Worm (Caenorhabditis elegans) whole organism, young adult: Measurements from ENCODE around the gene Y48E1B.3.

ENCODE experiments used
- B0336.3 ChIP-seq: fragments of 200-800 bp; sonication (Bioruptor generic); IDR thresholded peaks from 2 replicates; pipeline ENCODE4 v1.3.6; 2022; ENCODE audit warnings: missing genetic modification characterization, missing compliant biosample characterization
- C06A6.2 ChIP-seq: fragments of 200-800 bp; sonication (Bioruptor generic); conservative IDR thresholded peaks from 2 replicates; pipeline ENCODE4 v1.3.6; 2022; ENCODE audit warnings: missing genetic modification characterization, missing compliant biosample characterization
- C17E4.6 ChIP-seq: fragments of 200-800 bp; sonication (Bioruptor generic); IDR thresholded peaks from 2 replicates; pipeline ENCODE4 v1.3.6; 2022; ENCODE audit warnings: missing genetic modification reagents, missing genetic modification characterization, missing compliant biosample characterization
- F37B4.10 ChIP-seq: fragments of 200-800 bp; sonication (Bioruptor generic); IDR thresholded peaks from 2 replicates; pipeline ENCODE4 v1.3.6; 2022; ENCODE audit warnings: missing genetic modification characterization, missing compliant biosample characterization
- F49E8.2 ChIP-seq: sonication (generic microtip); optimal IDR thresholded peaks from 3 replicates; lab custom pipeline; 2017; ENCODE audit warnings: missing genetic modification characterization, mild to moderate bottlenecking, missing compliant biosample characterization, antibody characterized with exemption, moderate library complexity; ENCODE audit not compliant: insufficient read depth
- K12H6.12 ChIP-seq: fragments of 200-800 bp; sonication (Bioruptor generic); optimal IDR thresholded peaks from 2 replicates; lab custom pipeline; 2018; ENCODE audit warnings: mild to moderate bottlenecking, missing genetic modification characterization, missing compliant biosample characterization
- T26A5.8 ChIP-seq: sonication (generic microtip); optimal IDR thresholded peaks from 2 replicates; lab custom pipeline; 2016; ENCODE audit warnings: missing genetic modification characterization, missing compliant biosample characterization
- Y67H2A.10 ChIP-seq: fragments of 200-800 bp; sonication (Bioruptor generic); conservative IDR thresholded peaks from 2 replicates; pipeline ENCODE4 v1.3.6; 2022; ENCODE audit warnings: missing genetic modification reagents, missing genetic modification characterization, missing compliant biosample characterization
- Y79H2A.3 ChIP-seq: fragments of 200-800 bp; sonication (Bioruptor generic); conservative IDR thresholded peaks from 2 replicates; pipeline ENCODE4 v1.3.6; 2022; ENCODE audit warnings: missing genetic modification reagents, missing genetic modification characterization, missing compliant biosample characterization
- Y95B8A.8 ChIP-seq: fragments of 200-800 bp; sonication (Bioruptor generic); IDR thresholded peaks from 2 replicates; pipeline ENCODE4 v1.3.6; 2022; ENCODE audit warnings: missing genetic modification reagents, missing genetic modification characterization, missing compliant biosample characterization
- ZK185.1 ChIP-seq: sonication (generic microtip); optimal IDR thresholded peaks from 2 replicates; lab custom pipeline; 2016; ENCODE audit warnings: mild to moderate bottlenecking, missing genetic modification characterization, missing compliant biosample characterization; ENCODE audit not compliant: poor library complexity, severe bottlenecking
- attf-3 ChIP-seq: fragments of 200-800 bp; sonication (Bioruptor generic); conservative IDR thresholded peaks from 2 replicates; pipeline ENCODE4 v1.3.6; 2022; ENCODE audit warnings: missing genetic modification reagents, missing genetic modification characterization, missing compliant biosample characterization
- bed-1 ChIP-seq: fragments of 200-800 bp; sonication (Bioruptor generic); IDR thresholded peaks from 2 replicates; pipeline ENCODE4 v1.3.6; 2022; ENCODE audit warnings: missing genetic modification reagents, missing genetic modification characterization, missing compliant biosample characterization
- cebp-1 ChIP-seq, 2 experiments: fragments of 200-800 bp in 1 of 2; sonication (Bioruptor generic) in 1 of 2; sonication (generic microtip) in 1 of 2; IDR thresholded peaks in 1 of 2; optimal IDR thresholded peaks in 1 of 2; 2 replicates each; pipeline versions ENCODE4 v1.3.6 to Lab custom; 2017 to 2022; ENCODE audit warnings: missing compliant biosample characterization in 2 of 2, missing genetic modification characterization in 2 of 2, mild to moderate bottlenecking in 1 of 2, missing genetic modification reagents in 1 of 2, moderate library complexity in 1 of 2
- ceh-100 ChIP-seq: fragments of 200-800 bp; sonication (Bioruptor generic); IDR thresholded peaks from 2 replicates; pipeline ENCODE4 v1.3.6; 2022; ENCODE audit warnings: missing genetic modification reagents, missing genetic modification characterization, missing compliant biosample characterization
- ceh-27 ChIP-seq: fragments of 200-800 bp; sonication (Bioruptor generic); optimal IDR thresholded peaks from 2 replicates; lab custom pipeline; 2018; ENCODE audit warnings: mild to moderate bottlenecking, missing genetic modification characterization, moderate library complexity, missing compliant biosample characterization
- ceh-40 ChIP-seq: fragments of 200-800 bp; sonication (Bioruptor generic); IDR thresholded peaks from 2 replicates; pipeline ENCODE4 v1.3.6; 2022; ENCODE audit warnings: missing genetic modification characterization, missing compliant biosample characterization
- dox-1 ChIP-seq: fragments of 200-800 bp; sonication (Bioruptor generic); IDR thresholded peaks from 2 replicates; pipeline ENCODE4 v1.3.6; 2022; ENCODE audit warnings: missing genetic modification reagents, missing genetic modification characterization, missing compliant biosample characterization
- dpl-1 ChIP-seq: fragments of 150-350 bp; optimal IDR thresholded peaks from 2 replicates; lab custom pipeline; 2014; ENCODE audit warnings: missing biosample characterization, missing genetic modification reagents, missing genetic modification characterization
- ekl-4 ChIP-seq: fragments of 200-800 bp; sonication (Bioruptor generic); IDR thresholded peaks from 2 replicates; pipeline ENCODE4 v1.3.6; 2022; ENCODE audit warnings: missing genetic modification reagents, missing genetic modification characterization, missing compliant biosample characterization
- hlh-12 ChIP-seq: sonication (generic microtip); optimal IDR thresholded peaks from 2 replicates; lab custom pipeline; 2016; ENCODE audit warnings: missing genetic modification characterization, missing compliant biosample characterization
- hmg-1.2 ChIP-seq: fragments of 200-800 bp; sonication (Bioruptor generic); IDR thresholded peaks from 2 replicates; pipeline ENCODE4 v1.3.6; 2022; ENCODE audit warnings: missing genetic modification reagents, missing genetic modification characterization, missing compliant biosample characterization
- hrde-1 ChIP-seq: sonication (generic microtip); optimal IDR thresholded peaks from 2 replicates; lab custom pipeline; 2016; ENCODE audit warnings: missing genetic modification characterization, mild to moderate bottlenecking, missing compliant biosample characterization, moderate library complexity, missing genotype, missing genetic modification reagents, borderline replicate concordance
- hsf-1 ChIP-seq: fragments of 200-800 bp; sonication (Bioruptor generic); IDR thresholded peaks from 2 replicates; pipeline ENCODE4 v1.3.6; 2022; ENCODE audit warnings: missing genetic modification reagents, missing genetic modification characterization, missing compliant biosample characterization
- lag-1 ChIP-seq: fragments of 200-800 bp; sonication (Bioruptor generic); IDR thresholded peaks from 2 replicates; pipeline ENCODE4 v1.3.6; 2022; ENCODE audit warnings: missing genetic modification reagents, missing genetic modification characterization, missing compliant biosample characterization
- lin-54 ChIP-seq: fragments of 200-800 bp; sonication (Bioruptor generic); optimal IDR thresholded peaks from 2 replicates; lab custom pipeline; 2018; ENCODE audit warnings: mild to moderate bottlenecking, missing genetic modification characterization, missing compliant biosample characterization
- lsl-1 ChIP-seq: fragments of 200-800 bp; sonication (Bioruptor generic); optimal IDR thresholded peaks from 2 replicates; lab custom pipeline; 2018; ENCODE audit warnings: mild to moderate bottlenecking, missing genetic modification characterization, moderate library complexity, missing compliant biosample characterization
- mes-4 ChIP-seq: sonication (generic microtip); optimal IDR thresholded peaks from 2 replicates; lab custom pipeline; 2016; ENCODE audit warnings: missing genotype, missing genetic modification characterization, missing compliant biosample characterization
- nhr-120 ChIP-seq: fragments of 200-800 bp; sonication (Bioruptor generic); IDR thresholded peaks from 2 replicates; pipeline ENCODE4 v1.3.6; 2022; ENCODE audit warnings: missing genetic modification characterization, missing compliant biosample characterization
- pbrm-1 ChIP-seq: fragments of 200-800 bp; sonication (Bioruptor generic); IDR thresholded peaks from 2 replicates; pipeline ENCODE4 v1.3.6; 2022; ENCODE audit warnings: missing genetic modification reagents, missing genetic modification characterization, missing compliant biosample characterization
- rcor-1 ChIP-seq: fragments of 200-800 bp; sonication (Bioruptor generic); IDR thresholded peaks from 2 replicates; pipeline ENCODE4 v1.3.6; 2022; ENCODE audit warnings: missing genetic modification reagents, missing genetic modification characterization, missing compliant biosample characterization
- rec-8 ChIP-seq, 2 experiments: sonication (generic microtip); optimal IDR thresholded peaks; 2 replicates each; lab custom pipeline; 2016; ENCODE audit warnings: mild to moderate bottlenecking in 2 of 2, missing genetic modification characterization in 2 of 2, missing genetic modification reagents in 2 of 2, missing genotype in 2 of 2, missing biosample characterization in 1 of 2, missing compliant biosample characterization in 1 of 2, moderate library complexity in 1 of 2
- snpc-1.3 ChIP-seq: sonication (generic microtip); optimal IDR thresholded peaks from 2 replicates; lab custom pipeline; 2017; ENCODE audit warnings: missing genetic modification characterization, mild to moderate bottlenecking, missing compliant biosample characterization, antibody characterized with exemption, moderate library complexity, missing genotype, missing genetic modification reagents; ENCODE audit not compliant: insufficient read depth
- somi-1 ChIP-seq: fragments of 200-800 bp; sonication (Bioruptor generic); optimal IDR thresholded peaks from 2 replicates; lab custom pipeline; 2018; ENCODE audit warnings: mild to moderate bottlenecking, missing genetic modification characterization, missing compliant biosample characterization
- tbp1 ChIP-seq: fragments of 200-800 bp; sonication (Bioruptor generic); optimal IDR thresholded peaks from 2 replicates; lab custom pipeline; 2018; ENCODE audit warnings: mild to moderate bottlenecking, missing genetic modification characterization, missing compliant biosample characterization
- tbx-9 ChIP-seq: sonication (generic microtip); optimal IDR thresholded peaks from 2 replicates; lab custom pipeline; 2016; ENCODE audit warnings: borderline replicate concordance, missing genetic modification characterization, inconsistent platforms, missing compliant biosample characterization
- tlf-1 ChIP-seq: fragments of 200-800 bp; sonication (Bioruptor generic); optimal IDR thresholded peaks from 2 replicates; lab custom pipeline; 2018; ENCODE audit warnings: mild to moderate bottlenecking, missing genetic modification characterization, missing compliant biosample characterization
- unc-62 ChIP-seq: fragments of 150-350 bp; optimal IDR thresholded peaks from 2 replicates; lab custom pipeline; 2014; ENCODE audit warnings: missing biosample characterization, missing genetic modification reagents, missing genetic modification characterization
- ztf-18 ChIP-seq: sonication (generic microtip); optimal IDR thresholded peaks from 2 replicates; lab custom pipeline; 2016; ENCODE audit warnings: missing genotype, mild to moderate bottlenecking, missing genetic modification characterization, missing compliant biosample characterization
- ztf-26 ChIP-seq: sonication (generic microtip); optimal IDR thresholded peaks from 2 replicates; lab custom pipeline; 2017; ENCODE audit warnings: missing genetic modification characterization, missing compliant biosample characterization
- ztf-3 ChIP-seq: fragments of 200-800 bp; sonication (Bioruptor generic); optimal IDR thresholded peaks from 2 replicates; lab custom pipeline; 2018; ENCODE audit warnings: mild to moderate bottlenecking, missing genetic modification characterization, missing compliant biosample characterization

The Y48E1B.3 gene

DNA sequence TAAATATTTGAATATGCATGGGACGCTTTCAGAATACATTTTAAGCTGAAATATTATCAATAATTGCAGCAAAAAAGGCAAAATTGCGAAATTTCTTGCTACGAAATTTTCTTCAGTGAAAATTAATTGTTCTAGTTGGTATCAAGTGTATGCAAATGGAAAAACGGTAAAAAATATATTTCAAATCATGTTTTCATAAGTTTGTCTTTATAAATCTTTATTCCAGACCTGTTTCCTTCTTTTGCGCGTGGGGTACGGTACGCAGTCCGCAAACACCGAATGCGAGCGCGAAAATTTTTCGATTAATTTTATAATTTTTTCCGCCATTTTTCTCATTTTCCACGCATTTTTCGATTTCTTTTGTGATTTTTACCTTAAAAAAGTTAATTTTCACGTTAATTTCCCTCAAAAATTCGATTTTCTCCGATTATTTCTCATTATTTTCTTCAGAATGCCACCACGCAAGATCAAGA lies 28.8 kb upstream of the Y48E1B.3 start, which contains the start of the genes fbxc-23 and csc-1 (continued):
- no peak for TF ChIP-seq ztf-18 (tag; lab: Kevin White, UChicago)
- no peak for TF ChIP-seq K12H6.12 (tag; lab: Kevin White, UChicago)
- no peak for TF ChIP-seq ZK185.1
- peak; percentile 92 for TF ChIP-seq lsl-1
- TF ChIP-seq mes-4 (tag; lab: Kevin White, UChicago): no peak
- TF ChIP-seq rec-8 (tag; optimal IDR thresholded peaks at IDR 0.05; lab: Kevin White, UChicago): no peak
- peak; percentile 67 for TF ChIP-seq dox-1 (GFP tag; lab: Robert Waterston, UW)
- TF ChIP-seq hrde-1 (tag; lab: Kevin White, UChicago): no peak
- TF ChIP-seq T26A5.8 (tag; lab: Kevin White, UChicago): no peak
- no peak for TF ChIP-seq cebp-1 (GFP tag; IDR thresholded peaks at IDR 0.05; lab: Robert Waterston, UW)
- peak; percentile 34 for TF ChIP-seq cebp-1 (tag; optimal IDR thresholded peaks at IDR 0.05; lab: Kevin White, UChicago)
- no peak for TF ChIP-seq lag-1 (GFP tag; lab: Robert Waterston, UW)
- no peak for TF ChIP-seq B0336.3 (GFP tag; lab: Robert Waterston, UW)
- peak; percentile 61; the same call in 1 of the 2 replicates for TF ChIP-seq rcor-1 (GFP tag; lab: Robert Waterston, UW)
- TF ChIP-seq tbx-9 (tag; lab: Kevin White, UChicago): no peak
- TF ChIP-seq tlf-1: peak; percentile 41
- no peak for TF ChIP-seq ceh-100
- no peak for TF ChIP-seq Y67H2A.10 (GFP tag; lab: Robert Waterston, UW)
- no peak for TF ChIP-seq nhr-120
- TF ChIP-seq hlh-12 (tag; lab: Kevin White, UChicago): no peak
- TF ChIP-seq tbp1 (GFP tag; lab: Kevin White, UChicago): peak; percentile 24
- TF ChIP-seq F37B4.10 (GFP tag; lab: Robert Waterston, UW): no peak
- TF ChIP-seq C06A6.2 (GFP tag; lab: Robert Waterston, UW): no peak
- TF ChIP-seq snpc-1.3 (tag; lab: Kevin White, UChicago): peak; percentile 47
- 0 out of 2 replicates have a peak, but pooled peaks have one; percentile 8 for TF ChIP-seq C17E4.6 (GFP tag; lab: Robert Waterston, UW)
- TF ChIP-seq ekl-4 (GFP tag; lab: Robert Waterston, UW): no peak
- TF ChIP-seq ztf-26 (tag; lab: Kevin White, UChicago): no peak
- TF ChIP-seq bed-1 (GFP tag; lab: Robert Waterston, UW): no peak
- TF ChIP-seq lin-54: peak; percentile 80
- TF ChIP-seq dpl-1: peak; percentile 88
- TF ChIP-seq hsf-1: 0 out of 2 replicates have a peak, but pooled peaks have one; percentile 41
- TF ChIP-seq ceh-40 (GFP tag; lab: Robert Waterston, UW): no peak
- 0 out of 2 replicates have a peak, but pooled peaks have one; percentile 10 for TF ChIP-seq pbrm-1 (GFP tag; lab: Robert Waterston, UW)
- no peak for TF ChIP-seq unc-62
- no peak for TF ChIP-seq somi-1
- TF ChIP-seq attf-3 (GFP tag; lab: Robert Waterston, UW): no peak
- peak; percentile 49; the same call in 1 of the 2 replicates for TF ChIP-seq hmg-1.2 (GFP tag; lab: Robert Waterston, UW)
- TF ChIP-seq ztf-3 (GFP tag; lab: Kevin White, UChicago): no peak
- no peak for TF ChIP-seq Y79H2A.3
- peak; percentile 44; the same call in 1 of the 2 replicates for TF ChIP-seq Y95B8A.8 (GFP tag; lab: Robert Waterston, UW)
- TF ChIP-seq F49E8.2 (tag; lab: Kevin White, UChicago): peak; percentile 62
- no peak for TF ChIP-seq ceh-27 (GFP tag; lab: Kevin White, UChicago)
